Fruit fly (Drosophila melanogaster): ENCODE results near the gene Uros2.
A peak's percentile ranks its signal among the peaks of the same experiment; 100 is the strongest.

Uros2 gene

dm6 chr3R:15786538-15786937, 1.8 kb upstream of the Uros2 start, which contains the start of gene CG9590 (continued):
- peak; percentile 43 for TF ChIP-seq stwl (tag; optimal IDR thresholded peaks at IDR 0.05)
- no peak for TF ChIP-seq Atf6 (GFP tag; IDR thresholded peaks at IDR 0.05)
- 0 out of 2 replicates have a peak, but pooled peaks have one; percentile 46 for TF ChIP-seq sna (GFP tag; IDR thresholded peaks at IDR 0.05; ENCODE audit: partially characterized antibody)
- no peak for TF ChIP-seq CG3281 (GFP tag; optimal IDR thresholded peaks at IDR 0.05)
- peak; percentile 99 for TF ChIP-seq trem (tag; optimal IDR thresholded peaks at IDR 0.05)

- TF ChIP-seq CG6175 (GFP tag; IDR thresholded peaks at IDR 0.05) (no peak), Rfx (GFP tag; IDR thresholded peaks at IDR 0.05) (peak; percentile 74), NC2β (GFP tag; optimal IDR thresholded peaks at IDR 0.05) (no peak), CG7963 (GFP tag; IDR thresholded peaks at IDR 0.05; ENCODE audit: partially characterized antibody) (no peak), gem (tag; optimal IDR thresholded peaks at IDR 0.05) (peak; percentile 15), CG3163 (GFP tag; optimal IDR thresholded peaks at IDR 0.05) (no peak), CG8478 (optimal IDR thresholded peaks at IDR 0.05) (no peak), nmo (GFP tag; optimal IDR thresholded peaks at IDR 0.05) (peak; percentile 41), ham (GFP tag; IDR thresholded peaks at IDR 0.05) (no peak), CG2889 (GFP tag; IDR thresholded peaks at IDR 0.05) (no peak), CG6791 (GFP tag; IDR thresholded peaks at IDR 0.05; ENCODE audit: partially characterized antibody) (peak; percentile 53; the same call in 2 of the 3 replicates), insv (GFP tag; optimal IDR thresholded peaks at IDR 0.05) (no peak), twi (tag; optimal IDR thresholded peaks at IDR 0.05) (no peak), ttk (GFP tag; IDR thresholded peaks at IDR 0.05) (no peak), Ptx1 (GFP tag; IDR thresholded peaks at IDR 0.05) (peak; percentile 16; the same call in 1 of the 2 replicates), CG6689 (GFP tag; IDR thresholded peaks at IDR 0.05) (no peak), ap (GFP tag; IDR thresholded peaks at IDR 0.05) (no peak), Fer3 (tag; optimal IDR thresholded peaks at IDR 0.05) (no peak), CG18764 (GFP tag; optimal IDR thresholded peaks at IDR 0.05) (no peak), Fer1 (GFP tag; optimal IDR thresholded peaks at IDR 0.05) (no peak), sima (GFP tag; optimal IDR thresholded peaks at IDR 0.05) (no peak), da (GFP tag; optimal IDR thresholded peaks at IDR 0.05) (no peak), CG43689 (GFP tag; IDR thresholded peaks at IDR 0.05) (no peak), Hmx (GFP tag; optimal IDR thresholded peaks at IDR 0.05) (no peak), Atf-2 (GFP tag; optimal IDR thresholded peaks at IDR 0.05) (no peak), CrebB (tag; optimal IDR thresholded peaks at IDR 0.05) (no peak), Xbp1 (GFP tag; optimal IDR thresholded peaks at IDR 0.05) (peak; percentile 51), Ada2b (GFP tag; IDR thresholded peaks at IDR 0.05) (0 out of 2 replicates have a peak, but pooled peaks have one; percentile 11), onecut (GFP tag; IDR thresholded peaks at IDR 0.05) (no peak), Doc2 (GFP tag; IDR thresholded peaks at IDR 0.05) (no peak), CG2712 (tag; optimal IDR thresholded peaks at IDR 0.05) (peak; percentile 60), CG10274 (GFP tag; optimal IDR thresholded peaks at IDR 0.05) (no peak), Nf-YB (GFP tag; optimal IDR thresholded peaks at IDR 0.05) (no peak), CG1602 (GFP tag; optimal IDR thresholded peaks at IDR 0.05) (no peak), corto (GFP tag; optimal IDR thresholded peaks at IDR 0.05) (no peak), CG16779 (GFP tag; IDR thresholded peaks at IDR 0.05) (no peak), CG4328 (GFP tag; optimal IDR thresholded peaks at IDR 0.05) (no peak), odd (GFP tag; optimal IDR thresholded peaks at IDR 0.05) (no peak), ro (GFP tag; IDR thresholded peaks at IDR 0.05) (no peak), sob (GFP tag; IDR thresholded peaks at IDR 0.05) (peak; percentile 16; the same call in 1 of the 2 replicates), CG14710 (tag; optimal IDR thresholded peaks at IDR 0.05) (peak; percentile 47), Ets97D (GFP tag; optimal IDR thresholded peaks at IDR 0.05) (peak; percentile 80), sqz (GFP tag; optimal IDR thresholded peaks at IDR 0.05) (no peak), CG12219 (GFP tag; optimal IDR thresholded peaks at IDR 0.05) (no peak), CG10267 (tag; optimal IDR thresholded peaks at IDR 0.05) (peak; percentile 44), CG4360 (GFP tag; IDR thresholded peaks at IDR 0.05) (no peak)
These were observed 4.1 kb downstream of the Uros2 start, which contains the start of gene Acyp2 for dm6 chr3R:15792427-15792826. Acyp2 (plus strand) TSS chr3R:15792688.

Measured in whole organism, embryonic.